Worm (Caenorhabditis elegans) whole organism, L4 larva: ENCODE results near the gene F49H6.15.

Experiments
- fkh-10 ChIP-seq: fragments of 150-350 bp; optimal IDR thresholded peaks from 2 replicates; lab custom pipeline; 2014; ENCODE audit warnings: missing biosample characterization, missing genetic modification reagents, missing genetic modification characterization
- lsy-2 ChIP-seq, 2 experiments: fragments of 150-350 bp in 1 of 2; sonication (generic microtip) in 1 of 2; optimal IDR thresholded peaks; 2 replicates each; lab custom pipeline; 2014 to 2017; ENCODE audit warnings: missing biosample characterization in 2 of 2, missing genetic modification characterization in 2 of 2

ce11 chrV:17022613-17023322 lies 3.4 kb downstream of the F49H6.15 start, which contains the start of the genes F49H6.8 and F49H6.5:
- TF ChIP-seq lsy-2 (tag; optimal IDR thresholded peaks at IDR 0.05; lab: Kevin White, UChicago) (no peak), fkh-10 (no peak)
